Worm (Caenorhabditis elegans): ENCODE results near the gene R166.2.
A peak's percentile ranks its signal among the peaks of the same experiment; 100 is the strongest.

R166.2 gene

ce11 chrII:10537988-10538387 is 517 bp upstream of the R166.2 start:
- TF ChIP-seq tab-1 (GFP tag; IDR thresholded peaks at IDR 0.05) (no peak), cog-1 (tag; optimal IDR thresholded peaks at IDR 0.05) (peak; percentile 38), med-1 (GFP tag; optimal IDR thresholded peaks at IDR 0.05; ENCODE audit: insufficient read depth) (no peak), ztf-23 (GFP tag; IDR thresholded peaks at IDR 0.05) (no peak), ref-1 (GFP tag; conservative IDR thresholded peaks at IDR 0.05) (no peak)

ce11 chrII:10533985-10534384 is 3.5 kb downstream of the R166.2 start:
- TF ChIP-seq ref-1 (GFP tag; conservative IDR thresholded peaks at IDR 0.05) (no peak), ztf-23 (GFP tag; IDR thresholded peaks at IDR 0.05) (no peak), tab-1 (GFP tag; IDR thresholded peaks at IDR 0.05) (no peak), flt-1 (GFP tag; IDR thresholded peaks at IDR 0.05) (no peak), klf-2 (GFP tag; conservative IDR thresholded peaks at IDR 0.05) (no peak), med-1 (GFP tag; optimal IDR thresholded peaks at IDR 0.05; ENCODE audit: insufficient read depth) (no peak), ztf-29 (GFP tag; IDR thresholded peaks at IDR 0.05) (no peak), T22C8.4 (GFP tag; IDR thresholded peaks at IDR 0.05) (no peak), cog-1 (tag; optimal IDR thresholded peaks at IDR 0.05) (no peak)

- no peak for TF ChIP-seq klf-2 (GFP tag; conservative IDR thresholded peaks at IDR 0.05)
Measured at ce11 chrII:10531604-10532003, 5.9 kb downstream of the R166.2 start.

- TF ChIP-seq tab-1 (GFP tag; IDR thresholded peaks at IDR 0.05) (no peak), med-1 (GFP tag; optimal IDR thresholded peaks at IDR 0.05; ENCODE audit: insufficient read depth) (no peak), ztf-23 (GFP tag; IDR thresholded peaks at IDR 0.05) (no peak), ztf-29 (GFP tag; IDR thresholded peaks at IDR 0.05) (no peak)
Measured at ce11 chrII:10530907-10531306, 6.6 kb downstream of the R166.2 start.

ce11 chrII:10529218-10529751 is 8.2 kb downstream of the R166.2 start:
- TF ChIP-seq T22C8.4 (GFP tag; IDR thresholded peaks at IDR 0.05) (no peak), ref-1 (GFP tag; conservative IDR thresholded peaks at IDR 0.05) (no peak), cog-1 (tag; optimal IDR thresholded peaks at IDR 0.05) (no peak), tab-1 (GFP tag; IDR thresholded peaks at IDR 0.05) (no peak), med-1 (GFP tag; optimal IDR thresholded peaks at IDR 0.05; ENCODE audit: insufficient read depth) (no peak), ztf-23 (GFP tag; IDR thresholded peaks at IDR 0.05) (no peak), flt-1 (GFP tag; IDR thresholded peaks at IDR 0.05) (no peak), klf-2 (GFP tag; conservative IDR thresholded peaks at IDR 0.05) (no peak), ztf-29 (GFP tag; IDR thresholded peaks at IDR 0.05) (no peak)

- TF ChIP-seq ztf-29 (GFP tag; IDR thresholded peaks at IDR 0.05) (no peak), ztf-23 (GFP tag; IDR thresholded peaks at IDR 0.05) (0 out of 2 replicates have a peak, but pooled peaks have one; percentile 48)
Measured at ce11 chrII:10527649-10528134, 9.8 kb downstream of the R166.2 start, which contains the start of gene mab-10. Gene mab-10, plus strand, starts transcription at chrII:10528084.

ce11 chrII:10525134-10525533 is 12.3 kb downstream of the R166.2 start:
- TF ChIP-seq tab-1 (GFP tag; IDR thresholded peaks at IDR 0.05) (no peak), cog-1 (tag; optimal IDR thresholded peaks at IDR 0.05) (no peak), med-1 (GFP tag; optimal IDR thresholded peaks at IDR 0.05; ENCODE audit: insufficient read depth) (no peak), ztf-29 (GFP tag; IDR thresholded peaks at IDR 0.05) (no peak), klf-2 (GFP tag; conservative IDR thresholded peaks at IDR 0.05) (no peak), ref-1 (GFP tag; conservative IDR thresholded peaks at IDR 0.05) (no peak), ztf-23 (GFP tag; IDR thresholded peaks at IDR 0.05) (no peak), flt-1 (GFP tag; IDR thresholded peaks at IDR 0.05) (no peak), T22C8.4 (GFP tag; IDR thresholded peaks at IDR 0.05) (no peak)

ce11 chrII:10524374-10524773 is 13.1 kb downstream of the R166.2 start, which contains the start of gene F59B10.6:
Gene F59B10.6, minus strand, starts transcription at chrII:10524474.
- TF ChIP-seq T22C8.4 (GFP tag; IDR thresholded peaks at IDR 0.05) (no peak), klf-2 (GFP tag; conservative IDR thresholded peaks at IDR 0.05) (no peak), ztf-23 (GFP tag; IDR thresholded peaks at IDR 0.05) (no peak), cog-1 (tag; optimal IDR thresholded peaks at IDR 0.05) (no peak), ztf-29 (GFP tag; IDR thresholded peaks at IDR 0.05) (no peak), ref-1 (GFP tag; conservative IDR thresholded peaks at IDR 0.05) (no peak)

- no peak for TF ChIP-seq ref-1 (GFP tag; conservative IDR thresholded peaks at IDR 0.05)
- no peak for TF ChIP-seq ztf-29 (GFP tag; IDR thresholded peaks at IDR 0.05)
- no peak for TF ChIP-seq flt-1 (GFP tag; IDR thresholded peaks at IDR 0.05)
- TF ChIP-seq T22C8.4 (GFP tag; IDR thresholded peaks at IDR 0.05): no peak
- no peak for TF ChIP-seq klf-2 (GFP tag; conservative IDR thresholded peaks at IDR 0.05)
- TF ChIP-seq med-1 (GFP tag; optimal IDR thresholded peaks at IDR 0.05; ENCODE audit: insufficient read depth): no peak
- no peak for TF ChIP-seq tab-1 (GFP tag; IDR thresholded peaks at IDR 0.05)
- TF ChIP-seq ztf-23 (GFP tag; IDR thresholded peaks at IDR 0.05): no peak
- no peak for TF ChIP-seq cog-1 (tag; optimal IDR thresholded peaks at IDR 0.05)
Measured at ce11 chrII:10523583-10523982, 13.9 kb downstream of the R166.2 start, which contains the start of gene F59B10.5. Gene F59B10.5, minus strand, starts transcription at chrII:10523683.

ce11 chrII:10523031-10523430 is 14.4 kb downstream of the R166.2 start:
- no peak for TF ChIP-seq T22C8.4 (GFP tag; IDR thresholded peaks at IDR 0.05)
- no peak for TF ChIP-seq flt-1 (GFP tag; IDR thresholded peaks at IDR 0.05)
- TF ChIP-seq med-1 (GFP tag; optimal IDR thresholded peaks at IDR 0.05; ENCODE audit: insufficient read depth): no peak
- TF ChIP-seq cog-1 (tag; optimal IDR thresholded peaks at IDR 0.05): no peak

- TF ChIP-seq med-1 (GFP tag; optimal IDR thresholded peaks at IDR 0.05; ENCODE audit: insufficient read depth) (no peak), klf-2 (GFP tag; conservative IDR thresholded peaks at IDR 0.05) (no peak), tab-1 (GFP tag; IDR thresholded peaks at IDR 0.05) (no peak), cog-1 (tag; optimal IDR thresholded peaks at IDR 0.05) (no peak), T22C8.4 (GFP tag; IDR thresholded peaks at IDR 0.05) (no peak), ztf-29 (GFP tag; IDR thresholded peaks at IDR 0.05) (no peak), ref-1 (GFP tag; conservative IDR thresholded peaks at IDR 0.05) (no peak), flt-1 (GFP tag; IDR thresholded peaks at IDR 0.05) (no peak), ztf-23 (GFP tag; IDR thresholded peaks at IDR 0.05) (no peak)
Measured at ce11 chrII:10519863-10520262, 17.6 kb downstream of the R166.2 start.

All from whole organism, midembryonic.